Fruit fly (Drosophila melanogaster) whole organism, embryonic: ENCODE results near the gene Spn75F.

Source experiments
- Asciz ChIP-seq: fragments of 200-800 bp; sonication (Bioruptor generic); optimal IDR thresholded peaks from 2 replicates; lab custom pipeline; 2017; ENCODE audit warnings: missing biosample characterization, mild to moderate bottlenecking, missing genetic modification characterization, missing genetic modification reagents
- Atf-2 ChIP-seq: fragments of 200-800 bp; sonication (Bioruptor generic); optimal IDR thresholded peaks from 2 replicates; lab custom pipeline; 2016; ENCODE audit warnings: missing biosample characterization, missing genetic modification characterization
- CG11085 ChIP-seq: fragments of 200-800 bp; sonication (Bioruptor generic); IDR thresholded peaks from 2 replicates; pipeline ENCODE4 v1.3.6; 2022; ENCODE audit warnings: missing biosample characterization, missing genetic modification characterization
- CG12155 ChIP-seq: fragments of 200-800 bp; sonication (Bioruptor generic); optimal IDR thresholded peaks from 3 replicates; lab custom pipeline; 2016; ENCODE audit warnings: missing biosample characterization, missing genetic modification characterization
- CG14441 ChIP-seq: fragments of 200-800 bp; sonication (Bioruptor generic); IDR thresholded peaks from 2 replicates; pipeline ENCODE4 v1.3.6; 2022; ENCODE audit warnings: missing biosample characterization, missing genetic modification characterization
- CG1602 ChIP-seq: fragments of 200-800 bp; sonication (Bioruptor generic); optimal IDR thresholded peaks from 3 replicates; lab custom pipeline; 2016; ENCODE audit warnings: missing biosample characterization, missing genetic modification characterization
- CG2116 ChIP-seq: fragments of 200-800 bp; sonication (Bioruptor generic); optimal IDR thresholded peaks from 3 replicates; lab custom pipeline; 2018; ENCODE audit warnings: missing biosample characterization, mild to moderate bottlenecking, missing genetic modification characterization
- CG30020 ChIP-seq: fragments of 200-800 bp; optimal IDR thresholded peaks from 2 replicates; lab custom pipeline; 2019; ENCODE audit warnings: missing biosample characterization, mild to moderate bottlenecking, missing genetic modification characterization, moderate library complexity
- CG30403 ChIP-seq: fragments of 200-800 bp; sonication (Bioruptor generic); optimal IDR thresholded peaks from 3 replicates; lab custom pipeline; 2016; ENCODE audit warnings: missing biosample characterization, missing genetic modification characterization
- CG3163 ChIP-seq: fragments of 200-800 bp; sonication (Bioruptor generic); optimal IDR thresholded peaks from 3 replicates; lab custom pipeline; 2016; ENCODE audit warnings: missing biosample characterization, missing genetic modification characterization
- CG34224 ChIP-seq: fragments of 200-800 bp; sonication (Bioruptor generic); IDR thresholded peaks from 3 replicates; pipeline ENCODE4 v1.3.6; 2022; ENCODE audit warnings: missing biosample characterization, missing genetic modification characterization; ENCODE audit not compliant: partially characterized antibody
- CG34422 ChIP-seq: fragments of 200-800 bp; sonication (Bioruptor generic); IDR thresholded peaks from 3 replicates; pipeline ENCODE4 v1.3.6; 2022; ENCODE audit warnings: missing biosample characterization, missing genetic modification characterization
- CG3847 ChIP-seq: fragments of 200-800 bp; sonication (Bioruptor generic); IDR thresholded peaks from 2 replicates; pipeline ENCODE4 v1.3.6; 2022; ENCODE audit warnings: missing biosample characterization, missing genetic modification characterization
- CG3995 ChIP-seq: fragments of 200-800 bp; sonication (Bioruptor generic); optimal IDR thresholded peaks from 3 replicates; lab custom pipeline; 2016; ENCODE audit warnings: missing biosample characterization, missing genetic modification characterization
- CG4617 ChIP-seq: fragments of 200-800 bp; sonication (Bioruptor generic); optimal IDR thresholded peaks from 3 replicates; lab custom pipeline; 2016; ENCODE audit warnings: missing biosample characterization, missing genetic modification characterization, borderline replicate concordance
- CG5245 ChIP-seq: fragments of 200-800 bp; sonication (Bioruptor generic); optimal IDR thresholded peaks from 3 replicates; lab custom pipeline; 2016; ENCODE audit warnings: missing biosample characterization, missing genetic modification characterization
- CG5953 ChIP-seq: fragments of 200-800 bp; sonication (Bioruptor generic); IDR thresholded peaks from 2 replicates; pipeline ENCODE4 v1.3.6; 2022; ENCODE audit warnings: missing biosample characterization, missing genetic modification characterization
- CG6654 ChIP-seq: fragments of 200-800 bp; sonication (Bioruptor generic); optimal IDR thresholded peaks from 2 replicates; lab custom pipeline; 2017; ENCODE audit warnings: missing biosample characterization, mild to moderate bottlenecking, missing genetic modification characterization
- CG7745 ChIP-seq: fragments of 200-800 bp; sonication (Bioruptor generic); optimal IDR thresholded peaks from 2 replicates; lab custom pipeline; 2018; ENCODE audit warnings: missing biosample characterization, mild to moderate bottlenecking, missing genetic modification characterization, moderate library complexity
- Camta ChIP-seq: fragments of 200-800 bp; sonication (Bioruptor generic); optimal IDR thresholded peaks from 2 replicates; lab custom pipeline; 2016; ENCODE audit warnings: missing biosample characterization, missing genetic modification characterization
- CkIIα-i1 ChIP-seq: fragments of 200-800 bp; sonication (Bioruptor generic); IDR thresholded peaks from 2 replicates; pipeline ENCODE4 v1.3.6; 2022; ENCODE audit warnings: missing biosample characterization, missing genetic modification characterization
- Fer2 ChIP-seq: fragments of 200-800 bp; sonication (Bioruptor generic); optimal IDR thresholded peaks from 2 replicates; lab custom pipeline; 2018; ENCODE audit warnings: missing biosample characterization, mild to moderate bottlenecking, missing genetic modification characterization, moderate library complexity
- MTF-1 ChIP-seq: fragments of 200-800 bp; sonication (Bioruptor generic); optimal IDR thresholded peaks from 2 replicates; lab custom pipeline; 2018; ENCODE audit warnings: missing biosample characterization, mild to moderate bottlenecking, missing genetic modification characterization, borderline replicate concordance
- Med ChIP-seq: fragments of 200-800 bp; sonication (Bioruptor generic); peaks from one replicate; lab custom pipeline; 2016; ENCODE audit warnings: missing biosample characterization, missing genetic modification characterization, mild to moderate bottlenecking, inconsistent platforms, moderate library complexity
- Pdp1 ChIP-seq, 2 experiments: fragments of 200-800 bp; sonication (Bioruptor generic); optimal IDR thresholded peaks; 3 replicates each; lab custom pipeline; 2016; ENCODE audit warnings: missing biosample characterization in 2 of 2, missing genetic modification characterization in 2 of 2, mild to moderate bottlenecking in 1 of 2, moderate library complexity in 1 of 2
- Ssrp ChIP-seq: fragments of 200-800 bp; sonication (Bioruptor generic); optimal IDR thresholded peaks from 2 replicates; lab custom pipeline; 2018; ENCODE audit warnings: missing biosample characterization, mild to moderate bottlenecking, missing genetic modification characterization, moderate library complexity
- Tbp ChIP-seq: fragments of >200 bp; optimal IDR thresholded peaks from 2 replicates; lab custom pipeline; 2018; ENCODE audit warnings: missing biosample characterization, missing genetic modification characterization
- Xbp1 ChIP-seq: fragments of 200-800 bp; sonication (Bioruptor generic); optimal IDR thresholded peaks from 3 replicates; lab custom pipeline; 2016; ENCODE audit warnings: missing biosample characterization, mild to moderate bottlenecking, missing genetic modification characterization
- aop ChIP-seq: fragments of 200-800 bp; sonication (Bioruptor generic); IDR thresholded peaks from 2 replicates; pipeline ENCODE4 v1.3.6; 2022; ENCODE audit warnings: missing biosample characterization, missing genetic modification characterization
- chn ChIP-seq: fragments of 200-800 bp; sonication (Bioruptor generic); optimal IDR thresholded peaks from 2 replicates; lab custom pipeline; 2016; ENCODE audit warnings: missing biosample characterization, missing genetic modification characterization
- ci ChIP-seq: fragments of 200-800 bp; sonication (Bioruptor generic); IDR thresholded peaks from 3 replicates; pipeline ENCODE4 v1.3.6; 2022; ENCODE audit warnings: missing biosample characterization, missing genetic modification characterization
- crp ChIP-seq, 2 experiments: fragments of 200-800 bp; sonication (Bioruptor generic); optimal IDR thresholded peaks; 2 replicates in 1 of 2; 3 replicates in 1 of 2; lab custom pipeline; 2017; ENCODE audit warnings: missing biosample characterization in 2 of 2, missing genetic modification characterization in 2 of 2, mild to moderate bottlenecking in 1 of 2, moderate library complexity in 1 of 2
- da ChIP-seq: fragments of 200-800 bp; sonication (Bioruptor generic); optimal IDR thresholded peaks from 2 replicates; lab custom pipeline; 2016; ENCODE audit warnings: missing biosample characterization, missing genetic modification characterization
- dysf ChIP-seq: fragments of 200-800 bp; sonication (Bioruptor generic); IDR thresholded peaks from 3 replicates; pipeline ENCODE4 v1.3.6; 2022; ENCODE audit warnings: missing biosample characterization, missing genetic modification characterization
- gcm2 ChIP-seq: fragments of 200-800 bp; sonication (Bioruptor generic); optimal IDR thresholded peaks from 2 replicates; lab custom pipeline; 2016; ENCODE audit warnings: missing biosample characterization, missing genetic modification characterization
- gt ChIP-seq: fragments of 200-800 bp; sonication (Bioruptor generic); IDR thresholded peaks from 2 replicates; pipeline ENCODE4 v1.3.6; 2022; ENCODE audit warnings: missing biosample characterization, missing genetic modification characterization
- jigr1 ChIP-seq: fragments of 200-800 bp; sonication (Bioruptor generic); IDR thresholded peaks from 3 replicates; pipeline ENCODE4 v1.3.6; 2022; ENCODE audit warnings: missing biosample characterization, missing genetic modification characterization
- jing ChIP-seq: fragments of 200-800 bp; sonication (Bioruptor generic); optimal IDR thresholded peaks from 2 replicates; lab custom pipeline; 2018; ENCODE audit warnings: missing biosample characterization, mild to moderate bottlenecking, missing genetic modification characterization
- row ChIP-seq: fragments of 200-800 bp; sonication (Bioruptor generic); IDR thresholded peaks from 3 replicates; pipeline ENCODE4 v1.3.6; 2022; ENCODE audit warnings: missing biosample characterization, missing genetic modification characterization
- sisA ChIP-seq: fragments of 200-800 bp; sonication (Bioruptor generic); IDR thresholded peaks from 2 replicates; pipeline ENCODE4 v1.3.6; 2022; ENCODE audit warnings: missing biosample characterization, missing genetic modification characterization
- slbo ChIP-seq: fragments of 200-800 bp; sonication (Bioruptor generic); IDR thresholded peaks from 2 replicates; pipeline ENCODE4 v1.3.6; 2022; ENCODE audit warnings: missing biosample characterization, missing genetic modification characterization
- sob ChIP-seq: fragments of 200-800 bp; sonication (Bioruptor generic); IDR thresholded peaks from 2 replicates; pipeline ENCODE4 v1.3.6; 2022; ENCODE audit warnings: missing biosample characterization, missing genetic modification characterization
- stwl ChIP-seq: fragments of 200-800 bp; sonication (Bioruptor generic); optimal IDR thresholded peaks from 3 replicates; lab custom pipeline; 2018; ENCODE audit warnings: missing biosample characterization, mild to moderate bottlenecking, missing genetic modification characterization, moderate library complexity
- tna ChIP-seq: fragments of 200-800 bp; sonication (Bioruptor generic); IDR thresholded peaks from 2 replicates; pipeline ENCODE4 v1.3.6; 2022; ENCODE audit warnings: missing biosample characterization, missing genetic modification characterization; ENCODE audit not compliant: partially characterized antibody
- toy ChIP-seq: fragments of 200-800 bp; sonication (Bioruptor generic); IDR thresholded peaks from 2 replicates; pipeline ENCODE4 v1.3.6; 2022; ENCODE audit warnings: missing biosample characterization, missing genetic modification characterization
- tup ChIP-seq: fragments of 200-800 bp; sonication (Bioruptor generic); optimal IDR thresholded peaks from 2 replicates; lab custom pipeline; 2016; ENCODE audit warnings: missing biosample characterization, mild to moderate bottlenecking, missing genetic modification characterization, moderate library complexity
- tx ChIP-seq: fragments of 200-800 bp; sonication (Bioruptor generic); optimal IDR thresholded peaks from 2 replicates; lab custom pipeline; 2016; ENCODE audit warnings: missing biosample characterization, missing genetic modification characterization
- vfl ChIP-seq: fragments of 200-800 bp; sonication (Bioruptor generic); optimal IDR thresholded peaks from 2 replicates; lab custom pipeline; 2016; ENCODE audit warnings: missing biosample characterization, missing genetic modification characterization
- zfh2 ChIP-seq: fragments of 200-800 bp; sonication (Bioruptor generic); optimal IDR thresholded peaks from 2 replicates; lab custom pipeline; 2016; ENCODE audit warnings: missing biosample characterization, missing genetic modification characterization

Gene Spn75F

DNA sequence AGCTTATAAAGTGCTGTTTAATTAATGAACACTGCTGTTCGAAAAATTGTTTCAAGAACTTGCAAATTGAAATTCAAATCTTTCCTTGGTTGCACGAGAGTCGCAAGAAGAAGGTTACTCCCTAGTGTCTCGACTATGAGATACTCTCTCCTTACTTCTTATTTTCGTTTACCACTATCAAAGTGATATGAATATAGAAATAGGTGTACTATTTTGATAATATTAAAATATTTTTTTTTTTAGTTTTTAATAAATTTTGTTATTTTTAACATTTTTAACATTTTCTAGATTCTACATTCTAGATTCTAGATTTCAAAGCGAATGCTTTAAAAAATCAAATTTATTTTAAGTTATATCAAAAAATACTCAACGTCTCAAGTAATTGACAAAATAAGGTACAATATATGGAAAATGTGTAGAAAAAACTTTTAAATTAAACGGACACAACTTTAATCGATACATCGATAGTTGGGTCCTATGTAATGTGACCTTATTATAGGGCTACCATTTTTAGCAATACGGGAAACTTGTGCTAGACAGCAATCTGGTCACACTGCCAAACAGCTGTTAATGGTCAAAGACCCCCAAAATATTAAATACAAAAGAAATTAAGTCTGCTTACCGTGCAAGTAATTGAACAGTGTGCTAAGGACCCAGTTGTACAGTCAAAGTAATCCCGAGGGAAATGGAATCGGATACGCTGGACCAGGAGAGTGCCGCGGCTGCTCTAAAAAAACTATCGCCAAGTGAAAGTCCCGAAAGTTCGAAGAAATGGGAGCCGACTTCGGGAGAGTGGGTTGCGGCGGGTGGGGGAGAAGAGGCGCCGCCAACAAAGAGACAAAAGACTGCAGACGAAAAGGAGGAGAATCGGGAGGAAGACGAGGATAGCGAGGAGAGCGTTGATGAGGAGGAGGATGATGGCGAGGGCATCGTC lies 37.1 kb downstream of the Spn75F start, which contains the start of gene MESR6 (continued):
- TF ChIP-seq CG5245 (GFP tag; lab: Kevin White, UChicago) (no peak), jing (GFP tag; lab: Kevin White, UChicago) (no peak), CG4617 (GFP tag; lab: Kevin White, UChicago) (peak; percentile 42), CG5953 (GFP tag; lab: Robert Waterston, UW) (no peak), CG30403 (GFP tag; lab: Kevin White, UChicago) (peak; percentile 31), Fer2 (tag; lab: Kevin White, UChicago) (no peak), CkIIα-i1 (no peak), CG3995 (GFP tag; lab: Kevin White, UChicago) (no peak), sob (GFP tag; lab: Robert Waterston, UW) (no peak), Atf-2 (GFP tag; lab: Kevin White, UChicago) (no peak), slbo (peak; percentile 19; the same call in 1 of the 2 replicates), tna (peak; percentile 58), ci (no peak), vfl (GFP tag; lab: Kevin White, UChicago) (no peak), CG12155 (no peak), CG6654 (GFP tag; lab: Kevin White, UChicago) (no peak), row (GFP tag; lab: Robert Waterston, UW) (peak; percentile 64), da (no peak), CG11085 (GFP tag; lab: Robert Waterston, UW) (no peak), Asciz (peak; percentile 44), CG3847 (GFP tag; lab: Robert Waterston, UW) (no peak; the same call in 1 of the 2 replicates), CG7745 (tag; lab: Kevin White, UChicago) (no peak), jigr1 (no peak), tup (no peak), CG30020 (tag; lab: Kevin White, UChicago) (peak; percentile 41), Xbp1 (GFP tag; lab: Kevin White, UChicago) (peak; percentile 2), Pdp1 (GFP tag; optimal IDR thresholded peaks at IDR 0.05; lab: Kevin White, UChicago) (peak in 1 of 2 experiments; percentile 28), CG34224 (peak; percentile 92), CG2116 (GFP tag; lab: Kevin White, UChicago) (peak; percentile 71), MTF-1 (GFP tag; lab: Kevin White, UChicago) (no peak), aop (GFP tag; lab: Robert Waterston, UW) (no peak), zfh2 (no peak), stwl (tag; lab: Kevin White, UChicago) (peak; percentile 95), CG3163 (GFP tag; lab: Kevin White, UChicago) (no peak), CG1602 (no peak), chn (no peak), dysf (GFP tag; lab: Robert Waterston, UW) (no peak; the same call in 2 of the 3 replicates), gt (GFP tag; lab: Robert Waterston, UW) (no peak), Camta (GFP tag; lab: Kevin White, UChicago) (peak; percentile 7), CG34422 (GFP tag; lab: Robert Waterston, UW) (0 out of 3 replicates have a peak, but pooled peaks have one; percentile 49), Ssrp (tag; lab: Kevin White, UChicago) (peak; percentile 11), CG14441 (GFP tag; lab: Robert Waterston, UW) (no peak), sisA (GFP tag; lab: Robert Waterston, UW) (no peak), tx (GFP tag; lab: Kevin White, UChicago) (no peak), toy (GFP tag; lab: Robert Waterston, UW) (no peak), Med (GFP tag; lab: Kevin White, UChicago) (peak; percentile 71), gcm2 (no peak), crp (GFP tag; optimal IDR thresholded peaks at IDR 0.05; lab: Kevin White, UChicago) (peak; percentile 81 to 98), Tbp (no peak)
